Fruit fly (Drosophila melanogaster): ENCODE data around the gene mex1.
A peak's percentile ranks its signal among the peaks of the same experiment; 100 is the strongest.

DNA sequence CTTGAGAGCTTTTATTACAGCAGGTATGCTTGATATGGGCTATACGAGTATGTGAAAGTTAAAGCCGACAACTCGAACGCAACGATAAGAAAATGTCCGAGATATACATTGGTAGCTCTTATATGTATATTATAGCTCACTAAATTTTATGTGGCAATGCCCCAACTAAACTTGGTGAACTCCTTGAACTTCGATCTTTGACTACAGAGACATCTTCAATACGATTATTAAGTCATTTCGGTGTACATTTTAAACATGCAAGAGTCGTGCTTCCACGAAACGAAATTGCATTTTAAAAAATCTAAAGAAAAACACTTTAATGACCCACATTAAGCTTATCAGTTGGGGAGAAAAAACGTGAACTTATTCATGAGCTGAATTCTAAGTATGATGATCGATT, 17.2 kb upstream of the mex1 start:
- no peak for TF ChIP-seq CG33017 (tag; optimal IDR thresholded peaks at IDR 0.05)
- TF ChIP-seq CG14711 (tag; optimal IDR thresholded peaks at IDR 0.05), result no peak
- no peak for TF ChIP-seq Hr96 (GFP tag; optimal IDR thresholded peaks at IDR 0.05)
- no peak for TF ChIP-seq pad (GFP tag; optimal IDR thresholded peaks at IDR 0.05)
- no peak for TF ChIP-seq Mnt (GFP tag; optimal IDR thresholded peaks at IDR 0.05)
- no peak for TF ChIP-seq CG1620 (GFP tag; optimal IDR thresholded peaks at IDR 0.05)
- no peak for TF ChIP-seq cnc (optimal IDR thresholded peaks at IDR 0.05)
- peak; percentile 38 for TF ChIP-seq kay (GFP tag; ENCODE audit: borderline replicate concordance)
